Worm (Caenorhabditis elegans) whole organism, early embryonic: ENCODE measurements around the gene F25F2.1.

Experiments used
- B0310.2 ChIP-seq: sonication (generic microtip); optimal IDR thresholded peaks from 2 replicates; lab custom pipeline; 2016; ENCODE audit warnings: mild to moderate bottlenecking, missing genetic modification characterization, missing compliant biosample characterization
- F13C5.2 ChIP-seq: sonication (generic microtip); optimal IDR thresholded peaks from 2 replicates; lab custom pipeline; 2017; ENCODE audit warnings: mild to moderate bottlenecking, missing genetic modification characterization, inconsistent platforms, missing compliant biosample characterization
- aly-1 ChIP-seq: sonication (generic microtip); optimal IDR thresholded peaks from 2 replicates; lab custom pipeline; 2016; ENCODE audit warnings: missing genetic modification characterization, missing compliant biosample characterization
- ama-1 ChIP-seq: fragments of 150-350 bp; optimal IDR thresholded peaks from 2 replicates; lab custom pipeline; 2014
- ceh-13 ChIP-seq: fragments of 200-800 bp; sonication (Bioruptor generic); optimal IDR thresholded peaks from 2 replicates; lab custom pipeline; 2018; ENCODE audit warnings: mild to moderate bottlenecking, missing genetic modification characterization, missing compliant biosample characterization
- ceh-36 ChIP-seq: sonication (generic microtip); optimal IDR thresholded peaks from 2 replicates; lab custom pipeline; 2016; ENCODE audit warnings: missing genetic modification characterization, inconsistent platforms, missing compliant biosample characterization
- ets-7 ChIP-seq: sonication (generic microtip); optimal IDR thresholded peaks from 2 replicates; lab custom pipeline; 2016; ENCODE audit warnings: missing genotype, missing genetic modification characterization, missing compliant biosample characterization
- flt-1 ChIP-seq: fragments of 200-800 bp; sonication (Bioruptor generic); IDR thresholded peaks from 2 replicates; pipeline ENCODE4 v1.3.6; 2022; ENCODE audit warnings: missing genetic modification characterization, missing compliant biosample characterization
- hmbx-1 ChIP-seq: sonication (generic microtip); optimal IDR thresholded peaks from 2 replicates; lab custom pipeline; 2016; ENCODE audit warnings: mild to moderate bottlenecking, missing genetic modification characterization, missing compliant biosample characterization
- hmg-4 ChIP-seq: fragments of 200-800 bp; sonication (Bioruptor generic); optimal IDR thresholded peaks from 2 replicates; lab custom pipeline; 2018; ENCODE audit warnings: mild to moderate bottlenecking, missing genetic modification characterization, missing compliant biosample characterization
- hnd-1 ChIP-seq: sonication (generic microtip); optimal IDR thresholded peaks from 2 replicates; lab custom pipeline; 2016; ENCODE audit warnings: missing genetic modification characterization, missing compliant biosample characterization
- pes-1 ChIP-seq: fragments of 200-800 bp; sonication (Bioruptor generic); IDR thresholded peaks from 2 replicates; pipeline ENCODE4 v1.3.6; 2022; ENCODE audit warnings: missing genetic modification reagents, missing genetic modification characterization, missing compliant biosample characterization
- scrt-1 ChIP-seq: fragments of 200-800 bp; sonication (Bioruptor generic); IDR thresholded peaks from 2 replicates; pipeline ENCODE4 v1.3.6; 2022; ENCODE audit warnings: missing genetic modification characterization, missing compliant biosample characterization
- sea-1 ChIP-seq: fragments of 200-800 bp; sonication (Bioruptor generic); conservative IDR thresholded peaks from 2 replicates; pipeline ENCODE4 v1.3.6; 2022; ENCODE audit warnings: missing genetic modification characterization, missing compliant biosample characterization
- tbx-11 ChIP-seq: fragments of 200-800 bp; sonication (Bioruptor generic); IDR thresholded peaks from 2 replicates; pipeline ENCODE4 v1.3.6; 2022; ENCODE audit warnings: missing genetic modification characterization, missing compliant biosample characterization
- tbx-37 ChIP-seq: fragments of 200-800 bp; sonication (Bioruptor generic); conservative IDR thresholded peaks from 2 replicates; pipeline ENCODE4 v1.3.6; 2022; ENCODE audit warnings: missing genetic modification reagents, missing genetic modification characterization, missing compliant biosample characterization
- tra-4 ChIP-seq: sonication (generic microtip); optimal IDR thresholded peaks from 2 replicates; lab custom pipeline; 2017; ENCODE audit warnings: missing genetic modification characterization, missing compliant biosample characterization

The F25F2.1 gene

ce11 chrIII:4523411-4523810 is 14.8 kb downstream of the F25F2.1 start:
- TF ChIP-seq hmbx-1 (tag; lab: Kevin White, UChicago), result no peak
- TF ChIP-seq F13C5.2 (tag; lab: Kevin White, UChicago), result no peak
- no peak for TF ChIP-seq sea-1 (GFP tag; lab: Robert Waterston, UW)
- no peak for TF ChIP-seq aly-1 (tag; lab: Kevin White, UChicago)
- TF ChIP-seq tra-4 (tag; lab: Kevin White, UChicago), result no peak
- TF ChIP-seq hnd-1 (tag; lab: Kevin White, UChicago), result no peak
- TF ChIP-seq scrt-1 (GFP tag; lab: Robert Waterston, UW), result no peak
- no peak for TF ChIP-seq ets-7 (tag; lab: Kevin White, UChicago)
- TF ChIP-seq ceh-36 (tag; lab: Kevin White, UChicago), result no peak
- no peak for TF ChIP-seq tbx-11 (GFP tag; lab: Robert Waterston, UW)
- TF ChIP-seq tbx-37 (GFP tag; lab: Robert Waterston, UW), result no peak
- TF ChIP-seq pes-1, result no peak
- no peak for TF ChIP-seq B0310.2 (tag; lab: Kevin White, UChicago)
- TF ChIP-seq hmg-4 (GFP tag; lab: Kevin White, UChicago), result no peak
- no peak for TF ChIP-seq ama-1 (lab: Kevin White, UChicago)

ce11 chrIII:4524071-4524470 is 15.4 kb downstream of the F25F2.1 start:
- no peak for TF ChIP-seq hmbx-1 (tag; lab: Kevin White, UChicago)
- no peak for TF ChIP-seq tbx-37 (GFP tag; lab: Robert Waterston, UW)
- no peak for TF ChIP-seq sea-1 (GFP tag; lab: Robert Waterston, UW)
- no peak for TF ChIP-seq ets-7 (tag; lab: Kevin White, UChicago)
- no peak for TF ChIP-seq hmg-4 (GFP tag; lab: Kevin White, UChicago)
- peak; percentile 59 for TF ChIP-seq ceh-36 (tag; lab: Kevin White, UChicago)
- no peak for TF ChIP-seq hnd-1 (tag; lab: Kevin White, UChicago)
- TF ChIP-seq pes-1, result no peak

DNA sequence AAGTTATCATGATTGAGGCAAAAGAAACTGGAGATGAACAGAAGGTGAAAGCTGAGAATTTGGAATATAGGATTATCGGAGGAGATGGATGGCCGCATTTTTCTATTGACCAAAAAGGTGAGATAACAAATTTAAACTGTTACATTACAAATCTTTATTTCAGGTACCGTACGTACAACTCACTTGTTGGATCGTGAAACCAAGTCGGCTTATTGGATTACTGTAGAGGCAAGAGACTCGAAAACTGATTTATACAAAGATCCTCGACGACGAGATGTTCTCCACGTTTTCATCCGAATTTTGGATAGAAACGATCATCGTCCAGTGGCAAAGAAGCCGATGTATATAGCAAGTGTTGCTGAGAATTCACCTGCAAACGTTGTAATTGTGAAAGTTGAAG is 17.3 kb downstream of the F25F2.1 start:
- TF ChIP-seq ama-1 (lab: Kevin White, UChicago), result no peak
- TF ChIP-seq ets-7 (tag; lab: Kevin White, UChicago), result no peak
- no peak for TF ChIP-seq sea-1 (GFP tag; lab: Robert Waterston, UW)
- no peak for TF ChIP-seq ceh-36 (tag; lab: Kevin White, UChicago)
- TF ChIP-seq tbx-37 (GFP tag; lab: Robert Waterston, UW), result no peak
- TF ChIP-seq tbx-11 (GFP tag; lab: Robert Waterston, UW), result no peak
- TF ChIP-seq aly-1 (tag; lab: Kevin White, UChicago), result no peak
- no peak for TF ChIP-seq hmbx-1 (tag; lab: Kevin White, UChicago)
- no peak for TF ChIP-seq hmg-4 (GFP tag; lab: Kevin White, UChicago)
- TF ChIP-seq hnd-1 (tag; lab: Kevin White, UChicago), result no peak

- no peak for TF ChIP-seq tbx-37 (GFP tag; lab: Robert Waterston, UW)
- TF ChIP-seq ceh-13, result no peak
- TF ChIP-seq F13C5.2 (tag; lab: Kevin White, UChicago), result no peak
- no peak for TF ChIP-seq hmg-4 (GFP tag; lab: Kevin White, UChicago)
- TF ChIP-seq ama-1 (lab: Kevin White, UChicago), result no peak
- TF ChIP-seq aly-1 (tag; lab: Kevin White, UChicago), result no peak
- TF ChIP-seq pes-1, result no peak
- no peak for TF ChIP-seq flt-1 (GFP tag; lab: Robert Waterston, UW)
- TF ChIP-seq tra-4 (tag; lab: Kevin White, UChicago), result no peak
- TF ChIP-seq B0310.2 (tag; lab: Kevin White, UChicago), result no peak
- TF ChIP-seq scrt-1 (GFP tag; lab: Robert Waterston, UW), result no peak
Observed at ce11 chrIII:4530968-4531367, 22.3 kb downstream of the F25F2.1 start.

DNA sequence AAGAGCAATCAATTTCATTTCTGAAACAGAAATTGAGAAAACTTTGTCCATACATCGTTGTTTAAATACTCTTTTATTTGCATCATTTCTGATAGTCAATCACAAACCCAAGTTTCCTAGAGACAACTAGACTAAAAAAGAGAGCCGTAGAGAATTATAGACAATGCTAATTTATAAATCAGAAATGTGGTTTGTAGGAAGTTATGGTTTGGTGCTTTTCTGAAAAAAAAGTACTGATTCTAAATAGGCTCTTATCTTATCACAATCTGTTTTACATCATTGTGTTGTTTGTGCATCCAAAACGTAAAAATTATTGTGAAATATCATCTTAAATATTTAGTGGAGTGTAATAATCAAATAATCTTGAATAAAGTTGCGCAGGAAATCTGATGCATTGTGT is 31.9 kb downstream of the F25F2.1 start, which contains the start of gene ugt-62:
ugt-62 (minus strand) TSS at position 20 of the 400 bp plus-strand sequence.
- TF ChIP-seq tbx-11 (GFP tag; lab: Robert Waterston, UW) (no peak), aly-1 (tag; lab: Kevin White, UChicago) (no peak), hnd-1 (tag; lab: Kevin White, UChicago) (no peak), hmg-4 (GFP tag; lab: Kevin White, UChicago) (no peak), scrt-1 (GFP tag; lab: Robert Waterston, UW) (no peak), ceh-13 (no peak), F13C5.2 (tag; lab: Kevin White, UChicago) (no peak), B0310.2 (tag; lab: Kevin White, UChicago) (no peak), tbx-37 (GFP tag; lab: Robert Waterston, UW) (no peak), flt-1 (GFP tag; lab: Robert Waterston, UW) (no peak), hmbx-1 (tag; lab: Kevin White, UChicago) (no peak), ceh-36 (tag; lab: Kevin White, UChicago) (no peak), sea-1 (GFP tag; lab: Robert Waterston, UW) (no peak), pes-1 (no peak), tra-4 (tag; lab: Kevin White, UChicago) (no peak), ets-7 (tag; lab: Kevin White, UChicago) (no peak), ama-1 (lab: Kevin White, UChicago) (no peak)

- TF ChIP-seq ets-7 (tag; lab: Kevin White, UChicago), result no peak
- no peak for TF ChIP-seq tra-4 (tag; lab: Kevin White, UChicago)
- TF ChIP-seq ceh-36 (tag; lab: Kevin White, UChicago), result no peak
- TF ChIP-seq tbx-11 (GFP tag; lab: Robert Waterston, UW), result no peak
- peak; percentile 38 for TF ChIP-seq F13C5.2 (tag; lab: Kevin White, UChicago)
- TF ChIP-seq B0310.2 (tag; lab: Kevin White, UChicago), result no peak
- TF ChIP-seq hmbx-1 (tag; lab: Kevin White, UChicago), result no peak
- no peak for TF ChIP-seq sea-1 (GFP tag; lab: Robert Waterston, UW)
- TF ChIP-seq ceh-13, result no peak
- TF ChIP-seq hmg-4 (GFP tag; lab: Kevin White, UChicago), result no peak
- TF ChIP-seq aly-1 (tag; lab: Kevin White, UChicago), result no peak
- TF ChIP-seq flt-1 (GFP tag; lab: Robert Waterston, UW), result peak; percentile 30; the same call in 1 of the 2 replicates
- no peak for TF ChIP-seq scrt-1 (GFP tag; lab: Robert Waterston, UW)
- no peak for TF ChIP-seq ama-1 (lab: Kevin White, UChicago)
- no peak for TF ChIP-seq tbx-37 (GFP tag; lab: Robert Waterston, UW)
- peak; percentile 18 for TF ChIP-seq hnd-1 (tag; lab: Kevin White, UChicago)
- TF ChIP-seq pes-1, result no peak
Observed at ce11 chrIII:4542362-4542931, 33.8 kb downstream of the F25F2.1 start, which contains the start of the genes mrps-34 and cisd-3.1. TSS of gene mrps-34 (minus strand) at chrIII:4542452. TSS of gene cisd-3.1 (plus strand) at chrIII:4542881.
